Fruit fly (Drosophila melanogaster): ENCODE results near the gene lmgB.

dm6 chr2L:8556207-8556606 lies 27.8 kb upstream of the lmgB start:
- TF ChIP-seq CG11247 (GFP tag; IDR thresholded peaks at IDR 0.05) = no peak
- no peak for TF ChIP-seq D19B (GFP tag; optimal IDR thresholded peaks at IDR 0.05)
- no peak for TF ChIP-seq amos (GFP tag; IDR thresholded peaks at IDR 0.05; ENCODE audit: partially characterized antibody)
- no peak for TF ChIP-seq CG15696 (tag; optimal IDR thresholded peaks at IDR 0.05)
- no peak for TF ChIP-seq toy (GFP tag; IDR thresholded peaks at IDR 0.05)
- no peak for TF ChIP-seq CG2889 (GFP tag; IDR thresholded peaks at IDR 0.05)
- TF ChIP-seq CG12155 (GFP tag; optimal IDR thresholded peaks at IDR 0.05) = no peak
- TF ChIP-seq NK7.1 (GFP tag; optimal IDR thresholded peaks at IDR 0.05) = no peak
